Worm (Caenorhabditis elegans): ENCODE results near the gene cyb-1.

cyb-1 gene

DNA sequence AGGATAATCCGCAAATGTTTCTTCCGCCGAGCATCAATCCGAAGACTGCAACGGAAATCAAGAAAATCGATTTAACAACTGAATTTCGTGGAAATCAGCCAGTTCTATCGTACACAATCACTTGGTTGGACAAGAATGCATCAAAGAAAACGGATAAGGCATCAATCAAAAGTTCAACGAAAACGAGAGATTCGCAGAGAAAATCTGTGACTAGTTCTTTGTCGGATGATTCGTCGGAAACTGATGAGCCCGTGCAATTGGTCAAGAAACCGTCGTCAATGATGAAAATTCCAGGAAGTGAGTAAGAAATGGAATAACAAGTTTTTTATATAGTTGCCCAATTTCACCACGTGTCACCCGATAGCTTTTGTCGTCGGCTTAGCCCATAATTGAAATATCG is 28.9 kb upstream of the cyb-1 start, which contains the start of gene R102.6:
Gene R102.6, minus strand, starts transcription at position 101 of the 400 bp plus-strand sequence.
- no peak for TF ChIP-seq ces-1 (GFP tag; optimal IDR thresholded peaks at IDR 0.05)
- no peak for TF ChIP-seq nhr-6 (tag; optimal IDR thresholded peaks at IDR 0.05)

- TF ChIP-seq daf-16 (GFP tag; optimal IDR thresholded peaks at IDR 0.05) (no peak), daf-16 (tag; optimal IDR thresholded peaks at IDR 0.05) (no peak), unc-130 (GFP tag; optimal IDR thresholded peaks at IDR 0.05) (no peak), dmd-6 (GFP tag; IDR thresholded peaks at IDR 0.05) (no peak), unc-62 (GFP tag; optimal IDR thresholded peaks at IDR 0.05 in 1 of 2) (peak in 1 of 2 experiments; percentile 10), unc-62 (tag; optimal IDR thresholded peaks at IDR 0.05) (no peak), spr-3 (GFP tag; optimal IDR thresholded peaks at IDR 0.05) (no peak), madf-5 (GFP tag; IDR thresholded peaks at IDR 0.05) (no peak), T20F7.1 (GFP tag; optimal IDR thresholded peaks at IDR 0.05) (no peak), nhr-237 (tag; optimal IDR thresholded peaks at IDR 0.05) (no peak), snpc-1.2 (GFP tag; IDR thresholded peaks at IDR 0.05) (no peak), daf-19 (GFP tag; conservative IDR thresholded peaks at IDR 0.05) (no peak), T26A8.4 (GFP tag; IDR thresholded peaks at IDR 0.05) (no peak), aha-1 (tag) (peak; percentile 60)
Measured at ce11 chrIV:10711729-10712128, 23.3 kb upstream of the cyb-1 start, which contains the start of gene glb-21. Gene glb-21, minus strand, starts transcription at chrIV:10711794.

DNA sequence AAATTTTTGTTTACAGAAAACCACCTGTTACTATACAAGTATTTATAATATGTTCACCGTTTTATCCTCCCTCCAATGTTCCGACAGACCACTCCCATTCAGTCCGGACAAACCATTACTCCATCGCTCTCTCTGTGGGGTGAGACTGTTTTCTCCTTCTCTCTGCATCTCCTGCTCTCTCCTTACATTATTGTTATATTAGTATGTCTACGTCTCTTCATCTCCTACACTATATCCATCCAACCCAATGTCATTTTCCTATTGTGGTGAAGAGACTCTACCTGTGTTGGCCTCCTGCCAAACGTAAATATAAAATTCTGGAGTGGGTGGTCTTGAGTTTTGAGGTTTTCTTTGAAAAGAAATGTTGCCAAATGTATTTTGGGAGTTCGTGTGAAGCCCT is 20.4 kb upstream of the cyb-1 start:
- TF ChIP-seq unc-62 (GFP tag; optimal IDR thresholded peaks at IDR 0.05 in 1 of 2) (peak in 1 of 2 experiments; percentile 10), unc-62 (tag; optimal IDR thresholded peaks at IDR 0.05) (no peak), T20F7.1 (GFP tag; optimal IDR thresholded peaks at IDR 0.05) (no peak), duxl-1 (tag; optimal IDR thresholded peaks at IDR 0.05; ENCODE audit: poor library complexity) (no peak), skn-1 (tag; optimal IDR thresholded peaks at IDR 0.05) (no peak), nhr-28 (tag; optimal IDR thresholded peaks at IDR 0.05) (peak; percentile 40), ceh-28 (tag; optimal IDR thresholded peaks at IDR 0.05) (no peak), cey-2 (tag; optimal IDR thresholded peaks at IDR 0.05; ENCODE audit: borderline replicate concordance, insufficient read depth) (no peak)

ce11 chrIV:10716348-10716747 is 18.7 kb upstream of the cyb-1 start, which contains the start of gene ncx-3:
Gene ncx-3, plus strand, starts transcription at chrIV:10716648.
- TF ChIP-seq zfp-3 (GFP tag; conservative IDR thresholded peaks at IDR 0.05) (no peak), Y5F2A.4 (GFP tag; optimal IDR thresholded peaks at IDR 0.05) (no peak), hlh-11 (tag; optimal IDR thresholded peaks at IDR 0.05) (no peak), unc-62 (GFP tag; optimal IDR thresholded peaks at IDR 0.05 in 1 of 2) (peak in 1 of 2 experiments; percentile 74), unc-62 (tag; optimal IDR thresholded peaks at IDR 0.05) (no peak), skn-1 (tag; optimal IDR thresholded peaks at IDR 0.05) (no peak)

- TF ChIP-seq lin-38 (GFP tag; IDR thresholded peaks at IDR 0.05) (no peak), pqm-1 (tag; optimal IDR thresholded peaks at IDR 0.05) (no peak), D1046.2 (GFP tag; IDR thresholded peaks at IDR 0.05) (no peak), egl-27 (tag; optimal IDR thresholded peaks at IDR 0.05) (no peak), nhr-25 (tag; optimal IDR thresholded peaks at IDR 0.05; ENCODE audit: borderline replicate concordance, insufficient read depth) (no peak), F37D6.2 (tag; optimal IDR thresholded peaks at IDR 0.05) (no peak), daf-12 (tag; optimal IDR thresholded peaks at IDR 0.05) (no peak), dmd-8 (GFP tag; IDR thresholded peaks at IDR 0.05) (no peak), nhr-102 (tag; optimal IDR thresholded peaks at IDR 0.05) (no peak), set-16 (GFP tag; IDR thresholded peaks at IDR 0.05) (no peak), daf-16 (GFP tag; optimal IDR thresholded peaks at IDR 0.05) (no peak), daf-16 (tag; optimal IDR thresholded peaks at IDR 0.05) (no peak), gei-8 (GFP tag; optimal IDR thresholded peaks at IDR 0.05) (no peak), sdz-12 (GFP tag; optimal IDR thresholded peaks at IDR 0.05) (no peak), nhr-28 (tag; optimal IDR thresholded peaks at IDR 0.05) (no peak), ceh-32 (tag; optimal IDR thresholded peaks at IDR 0.05; ENCODE audit: poor library complexity) (no peak), cey-2 (tag; optimal IDR thresholded peaks at IDR 0.05; ENCODE audit: borderline replicate concordance, insufficient read depth) (no peak), Y75B8A.6 (GFP tag; IDR thresholded peaks at IDR 0.05) (no peak)
Measured at ce11 chrIV:10718075-10718474, 16.9 kb upstream of the cyb-1 start.

All from whole organism, L4 larva.